Worm (Caenorhabditis elegans) whole organism, L3 larva: Measurements from ENCODE around the gene F59A6.3.

Experiments
- snpc-4 ChIP-seq: fragments of 150-350 bp; optimal IDR thresholded peaks from 2 replicates; lab custom pipeline; 2014; ENCODE audit warnings: missing biosample characterization, missing genetic modification characterization
- unc-62 ChIP-seq: fragments of 150-350 bp; sonication (generic microtip); optimal IDR thresholded peaks from 4 replicates; lab custom pipeline; 2014; ENCODE audit warnings: missing biosample characterization, missing genetic modification reagents, missing genetic modification characterization

DNA sequence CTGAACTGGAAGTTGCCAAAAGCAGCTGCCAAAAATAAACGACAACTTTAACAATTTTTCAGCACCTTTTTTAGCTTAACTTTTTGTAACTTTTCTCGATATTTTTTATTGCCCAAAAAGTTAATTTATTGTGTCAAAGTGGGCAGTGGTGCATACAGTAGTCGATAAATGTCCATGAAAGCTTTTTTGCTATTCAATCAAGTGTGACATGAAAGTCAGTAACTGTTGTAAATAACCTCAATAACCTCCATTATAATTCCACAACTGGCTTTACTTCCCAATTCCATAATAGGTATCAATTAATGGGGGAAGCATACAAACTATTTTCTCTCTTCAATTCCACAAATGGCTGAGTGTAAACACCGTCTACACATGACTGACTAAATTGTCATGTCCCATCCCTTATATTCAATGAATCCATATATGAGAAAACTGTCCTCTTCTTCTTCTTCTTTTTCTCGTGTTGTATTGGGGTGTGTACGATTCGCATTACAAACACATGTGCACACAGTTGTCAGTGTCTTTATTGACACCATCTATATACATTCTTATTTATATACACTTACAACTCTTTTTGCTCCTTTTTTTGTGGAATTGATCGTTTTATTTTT lies 40.2 kb downstream of the F59A6.3 start:
- TF ChIP-seq snpc-4 (no peak), unc-62 (GFP tag; lab: Kevin White, UChicago) (no peak)
